Worm (Caenorhabditis elegans): ENCODE measurements around the gene crm-1.

crm-1 gene

ce11 chrV:10332012-10332411 is at the start of gene crm-1:
Gene crm-1, minus strand, starts transcription at chrV:10332112.
- TF ChIP-seq gmeb-2 (tag; optimal IDR thresholded peaks at IDR 0.05), result no peak
- no peak for TF ChIP-seq C38D4.7 (GFP tag; optimal IDR thresholded peaks at IDR 0.05)
- TF ChIP-seq K09A11.1 (tag; optimal IDR thresholded peaks at IDR 0.05; ENCODE audit: insufficient read depth), result no peak
- no peak for TF ChIP-seq ceh-2 (tag; optimal IDR thresholded peaks at IDR 0.05)
- TF ChIP-seq zip-5 (tag; optimal IDR thresholded peaks at IDR 0.05), result no peak
- TF ChIP-seq ceh-48 (tag; optimal IDR thresholded peaks at IDR 0.05), result no peak
- no peak for TF ChIP-seq odd-2 (tag; optimal IDR thresholded peaks at IDR 0.05)

- TF ChIP-seq syd-9 (tag; optimal IDR thresholded peaks at IDR 0.05) (no peak), fax-1 (tag; optimal IDR thresholded peaks at IDR 0.05) (no peak), odd-2 (tag; optimal IDR thresholded peaks at IDR 0.05) (no peak), elt-2 (tag; optimal IDR thresholded peaks at IDR 0.05) (no peak), ceh-2 (tag; optimal IDR thresholded peaks at IDR 0.05) (no peak), hlh-30 (tag; optimal IDR thresholded peaks at IDR 0.05; ENCODE audit: insufficient read depth) (no peak), ama-1 (optimal IDR thresholded peaks at IDR 0.05) (no peak), pha-2 (tag; optimal IDR thresholded peaks at IDR 0.05) (no peak), sox-4 (tag; optimal IDR thresholded peaks at IDR 0.05) (no peak), ceh-31 (tag; optimal IDR thresholded peaks at IDR 0.05) (no peak), pha-4 (tag; optimal IDR thresholded peaks at IDR 0.05) (no peak), ztf-16 (tag; optimal IDR thresholded peaks at IDR 0.05) (no peak), fkh-6 (tag; optimal IDR thresholded peaks at IDR 0.05) (no peak), C38D4.7 (GFP tag; optimal IDR thresholded peaks at IDR 0.05) (no peak), ceh-45 (GFP tag; IDR thresholded peaks at IDR 0.05) (no peak), madf-2 (tag; optimal IDR thresholded peaks at IDR 0.05) (no peak)
These were observed 47.8 kb upstream of the crm-1 start for ce11 chrV:10379761-10380160.

- TF ChIP-seq lin-11 (tag; optimal IDR thresholded peaks at IDR 0.05) (no peak), ceh-19 (GFP tag; optimal IDR thresholded peaks at IDR 0.05) (no peak), sox-2 (GFP tag; IDR thresholded peaks at IDR 0.05) (no peak), pax-1 (tag; optimal IDR thresholded peaks at IDR 0.05) (no peak), syd-9 (tag; optimal IDR thresholded peaks at IDR 0.05) (no peak), Y22D7AL.16 (tag; optimal IDR thresholded peaks at IDR 0.05) (no peak), tbx-2 (tag; optimal IDR thresholded peaks at IDR 0.05) (no peak), nhr-232 (tag; optimal IDR thresholded peaks at IDR 0.05) (no peak), C08G9.2 (tag; optimal IDR thresholded peaks at IDR 0.05) (no peak), ttx-3 (tag; optimal IDR thresholded peaks at IDR 0.05) (no peak)
These were observed 47.4 kb upstream of the crm-1 start, which contains the start of gene AC3.12 for ce11 chrV:10379293-10379692. Gene AC3.12, minus strand, starts transcription at chrV:10379393.

- TF ChIP-seq ceh-2 (tag; optimal IDR thresholded peaks at IDR 0.05), result no peak
- no peak for TF ChIP-seq pqm-1 (tag; optimal IDR thresholded peaks at IDR 0.05)
- no peak for TF ChIP-seq T23F11.4 (GFP tag; optimal IDR thresholded peaks at IDR 0.05)
- no peak for TF ChIP-seq unc-86 (tag; optimal IDR thresholded peaks at IDR 0.05)
- no peak for TF ChIP-seq hlh-8 (tag; optimal IDR thresholded peaks at IDR 0.05)
- no peak for TF ChIP-seq zip-5 (tag; optimal IDR thresholded peaks at IDR 0.05)
- TF ChIP-seq elt-2 (tag; optimal IDR thresholded peaks at IDR 0.05), result no peak
- TF ChIP-seq pha-4 (tag; optimal IDR thresholded peaks at IDR 0.05), result no peak
- no peak for TF ChIP-seq madf-2 (tag; optimal IDR thresholded peaks at IDR 0.05)
- TF ChIP-seq dmd-4 (tag; optimal IDR thresholded peaks at IDR 0.05; ENCODE audit: borderline replicate concordance), result no peak
- no peak for TF ChIP-seq ceh-19 (GFP tag; optimal IDR thresholded peaks at IDR 0.05)
These were observed 40.0 kb upstream of the crm-1 start, which contains the start of gene ugt-49 for ce11 chrV:10371951-10372350. Gene ugt-49, plus strand, starts transcription at chrV:10372321.

ce11 chrV:10371177-10371576 is 39.3 kb upstream of the crm-1 start:
- no peak for TF ChIP-seq ama-1 (optimal IDR thresholded peaks at IDR 0.05)
- no peak for TF ChIP-seq ceh-34 (tag; optimal IDR thresholded peaks at IDR 0.05)

Measured in whole organism, late embryonic.